Fruit fly (Drosophila melanogaster) whole organism, embryonic: Measurements from ENCODE around the gene CG43131.
A peak's percentile ranks its signal among the peaks of the same experiment; 100 is the strongest.

Source experiments
- Asciz ChIP-seq: fragments of 200-800 bp; sonication (Bioruptor generic); optimal IDR thresholded peaks from 2 replicates; lab custom pipeline; 2017; ENCODE audit warnings: missing biosample characterization, mild to moderate bottlenecking, missing genetic modification characterization, missing genetic modification reagents
- CG10462 ChIP-seq: fragments of 200-800 bp; sonication (Bioruptor generic); optimal IDR thresholded peaks from 2 replicates; lab custom pipeline; 2016; ENCODE audit warnings: missing biosample characterization, missing genetic modification characterization
- CG12744 ChIP-seq: fragments of 200-800 bp; sonication (Bioruptor generic); optimal IDR thresholded peaks from 2 replicates; lab custom pipeline; 2016; ENCODE audit warnings: missing biosample characterization, missing genetic modification characterization
- CG13894 ChIP-seq: fragments of 200-800 bp; sonication (Bioruptor generic); optimal IDR thresholded peaks from 3 replicates; lab custom pipeline; 2018; ENCODE audit warnings: missing biosample characterization, mild to moderate bottlenecking, missing genetic modification characterization, moderate library complexity
- CG14441 ChIP-seq: fragments of 200-800 bp; sonication (Bioruptor generic); IDR thresholded peaks from 2 replicates; pipeline ENCODE4 v1.3.6; 2022; ENCODE audit warnings: missing biosample characterization, missing genetic modification characterization
- CG1602 ChIP-seq: fragments of 200-800 bp; sonication (Bioruptor generic); optimal IDR thresholded peaks from 3 replicates; lab custom pipeline; 2016; ENCODE audit warnings: missing biosample characterization, missing genetic modification characterization
- CG1603 ChIP-seq: fragments of 200-800 bp; sonication (Bioruptor generic); optimal IDR thresholded peaks from 2 replicates; lab custom pipeline; 2019; ENCODE audit warnings: missing biosample characterization, mild to moderate bottlenecking, missing genetic modification characterization, moderate library complexity
- CG1647 ChIP-seq: fragments of 200-800 bp; sonication (Bioruptor generic); optimal IDR thresholded peaks from 3 replicates; lab custom pipeline; 2016; ENCODE audit warnings: missing biosample characterization, missing genetic modification characterization
- CG2199 ChIP-seq: fragments of 200-800 bp; sonication (Bioruptor generic); IDR thresholded peaks from 3 replicates; pipeline ENCODE4 v1.3.6; 2022; ENCODE audit warnings: missing biosample characterization, missing genetic modification characterization
- CG2202 ChIP-seq: fragments of 200-800 bp; sonication (Bioruptor generic); optimal IDR thresholded peaks from 2 replicates; lab custom pipeline; 2018; ENCODE audit warnings: missing biosample characterization, mild to moderate bottlenecking, missing genetic modification characterization
- CG2875 ChIP-seq: fragments of 200-800 bp; sonication (Bioruptor generic); optimal IDR thresholded peaks from 2 replicates; lab custom pipeline; 2017; ENCODE audit warnings: missing biosample characterization, mild to moderate bottlenecking, missing genetic modification characterization, missing genetic modification reagents
- CG34376 ChIP-seq: fragments of 200-800 bp; sonication (Bioruptor generic); optimal IDR thresholded peaks from 2 replicates; lab custom pipeline; 2018; ENCODE audit warnings: missing biosample characterization, mild to moderate bottlenecking, missing genetic modification characterization
- CG3847 ChIP-seq: fragments of 200-800 bp; sonication (Bioruptor generic); IDR thresholded peaks from 2 replicates; pipeline ENCODE4 v1.3.6; 2022; ENCODE audit warnings: missing biosample characterization, missing genetic modification characterization
- CG43689 ChIP-seq: fragments of 200-800 bp; sonication (Bioruptor generic); IDR thresholded peaks from 2 replicates; pipeline ENCODE4 v1.3.6; 2022; ENCODE audit warnings: missing biosample characterization, missing genetic modification characterization
- CG4424 ChIP-seq: fragments of 200-800 bp; sonication (Bioruptor generic); optimal IDR thresholded peaks from 3 replicates; lab custom pipeline; 2016; ENCODE audit warnings: missing biosample characterization, missing genetic modification characterization
- CG6854 ChIP-seq: fragments of 200-800 bp; sonication (Bioruptor generic); optimal IDR thresholded peaks from 3 replicates; lab custom pipeline; 2017; ENCODE audit warnings: missing biosample characterization, mild to moderate bottlenecking, missing genetic modification characterization
- CG9817 ChIP-seq: fragments of 200-800 bp; sonication (Bioruptor generic); optimal IDR thresholded peaks from 2 replicates; lab custom pipeline; 2018; ENCODE audit warnings: missing biosample characterization, mild to moderate bottlenecking, missing genetic modification characterization, moderate library complexity
- Chrac-16 ChIP-seq: fragments of 200-800 bp; sonication (Bioruptor generic); optimal IDR thresholded peaks from 3 replicates; lab custom pipeline; 2016; ENCODE audit warnings: missing biosample characterization, missing genetic modification characterization
- Fer2 ChIP-seq: fragments of 200-800 bp; sonication (Bioruptor generic); optimal IDR thresholded peaks from 2 replicates; lab custom pipeline; 2018; ENCODE audit warnings: missing biosample characterization, mild to moderate bottlenecking, missing genetic modification characterization, moderate library complexity
- H15 ChIP-seq: fragments of 200-800 bp; sonication (Bioruptor generic); IDR thresholded peaks from 3 replicates; pipeline ENCODE4 v1.3.6; 2022; ENCODE audit warnings: missing biosample characterization, missing genetic modification characterization
- Hmr ChIP-seq: fragments of 200-800 bp; sonication (Bioruptor generic); optimal IDR thresholded peaks from 3 replicates; lab custom pipeline; 2017; ENCODE audit warnings: mild to moderate bottlenecking, missing biosample characterization, missing genetic modification reagents, missing genetic modification characterization
- Hmx ChIP-seq: fragments of 200-800 bp; sonication (Bioruptor generic); optimal IDR thresholded peaks from 2 replicates; lab custom pipeline; 2016; ENCODE audit warnings: missing biosample characterization, missing genetic modification characterization
- Lim3 ChIP-seq: fragments of 200-800 bp; sonication (Bioruptor generic); IDR thresholded peaks from 2 replicates; pipeline ENCODE4 v1.3.6; 2022; ENCODE audit warnings: missing biosample characterization, missing genetic modification characterization
- Max ChIP-seq: fragments of 200-800 bp; sonication (Bioruptor generic); optimal IDR thresholded peaks from 2 replicates; lab custom pipeline; 2016; ENCODE audit warnings: missing biosample characterization, mild to moderate bottlenecking, missing genetic modification characterization
- Myb ChIP-seq: fragments of 200-800 bp; sonication (Bioruptor generic); optimal IDR thresholded peaks from 2 replicates; lab custom pipeline; 2016; ENCODE audit warnings: missing biosample characterization, missing genetic modification characterization
- TFAM ChIP-seq: fragments of 200-800 bp; sonication (Bioruptor generic); optimal IDR thresholded peaks from 2 replicates; lab custom pipeline; 2017; ENCODE audit warnings: missing biosample characterization, missing genetic modification characterization, inconsistent platforms
- btn ChIP-seq: fragments of 200-800 bp; sonication (Bioruptor generic); optimal IDR thresholded peaks from 2 replicates; lab custom pipeline; 2016; ENCODE audit warnings: missing biosample characterization, missing genetic modification characterization
- dati ChIP-seq: fragments of 200-800 bp; sonication (Bioruptor generic); IDR thresholded peaks from 2 replicates; pipeline ENCODE4 v1.3.6; 2022; ENCODE audit warnings: missing biosample characterization, missing genetic modification characterization
- dmrt99B ChIP-seq: fragments of 200-800 bp; sonication (Bioruptor generic); optimal IDR thresholded peaks from 2 replicates; lab custom pipeline; 2018; ENCODE audit warnings: missing biosample characterization, mild to moderate bottlenecking, missing genetic modification characterization, moderate library complexity
- fd3F ChIP-seq: fragments of 200-800 bp; sonication (Bioruptor generic); optimal IDR thresholded peaks from 2 replicates; lab custom pipeline; 2018; ENCODE audit warnings: missing biosample characterization, mild to moderate bottlenecking, missing genetic modification characterization, moderate library complexity
- gcm2 ChIP-seq: fragments of 200-800 bp; sonication (Bioruptor generic); optimal IDR thresholded peaks from 2 replicates; lab custom pipeline; 2016; ENCODE audit warnings: missing biosample characterization, missing genetic modification characterization
- gfzf ChIP-seq: fragments of 200-800 bp; sonication (Bioruptor generic); optimal IDR thresholded peaks from 2 replicates; lab custom pipeline; 2016; ENCODE audit warnings: missing biosample characterization, mild to moderate bottlenecking, missing genetic modification characterization, moderate library complexity
- grn ChIP-seq: fragments of 200-800 bp; sonication (Bioruptor generic); optimal IDR thresholded peaks from 3 replicates; lab custom pipeline; 2017; ENCODE audit warnings: missing biosample characterization, missing genetic modification characterization
- gsb ChIP-seq: fragments of 200-800 bp; sonication (Bioruptor generic); IDR thresholded peaks from 2 replicates; pipeline ENCODE4 v1.3.6; 2022; ENCODE audit warnings: missing biosample characterization, missing genetic modification characterization
- gsb-n ChIP-seq: fragments of 200-800 bp; sonication (Bioruptor generic); optimal IDR thresholded peaks from 3 replicates; lab custom pipeline; 2018; ENCODE audit warnings: missing biosample characterization, mild to moderate bottlenecking, missing genetic modification characterization
- hbn ChIP-seq: fragments of 200-800 bp; sonication (Bioruptor generic); IDR thresholded peaks from 2 replicates; pipeline ENCODE4 v1.3.6; 2022; ENCODE audit warnings: missing biosample characterization, missing genetic modification characterization; ENCODE audit not compliant: partially characterized antibody
- kah ChIP-seq: fragments of 200-800 bp; sonication (Bioruptor generic); optimal IDR thresholded peaks from 2 replicates; lab custom pipeline; 2018; ENCODE audit warnings: missing biosample characterization, mild to moderate bottlenecking, missing genetic modification characterization
- ken ChIP-seq: fragments of 200-800 bp; sonication (Bioruptor generic); IDR thresholded peaks from 3 replicates; pipeline ENCODE4 v1.3.6; 2022; ENCODE audit warnings: missing biosample characterization, missing genetic modification characterization
- lmd ChIP-seq: fragments of 200-800 bp; sonication (Bioruptor generic); IDR thresholded peaks from 2 replicates; pipeline ENCODE4 v1.3.6; 2022; ENCODE audit warnings: missing biosample characterization, missing genetic modification characterization
- mirr ChIP-seq: fragments of 200-800 bp; sonication (Bioruptor generic); optimal IDR thresholded peaks from 3 replicates; lab custom pipeline; 2018; ENCODE audit warnings: missing biosample characterization, mild to moderate bottlenecking, missing genetic modification characterization
- pfk ChIP-seq: fragments of 200-800 bp; sonication (Bioruptor generic); optimal IDR thresholded peaks from 2 replicates; lab custom pipeline; 2018; ENCODE audit warnings: missing biosample characterization, mild to moderate bottlenecking, missing genetic modification characterization, moderate library complexity
- prd ChIP-seq, 3 experiments: fragments of >200 bp in 2 of 3; fragments of 200-800 bp in 1 of 3; sonication (Bioruptor generic) in 1 of 3; optimal IDR thresholded peaks in 2 of 3; IDR thresholded peaks in 1 of 3; 2 replicates in 2 of 3; 3 replicates in 1 of 3; pipeline versions ENCODE4 v1.3.6 to Lab custom; 2017 to 2022; ENCODE audit warnings: missing biosample characterization in 1 of 3, missing genetic modification characterization in 1 of 3
- sd ChIP-seq: fragments of 200-800 bp; sonication (Bioruptor generic); optimal IDR thresholded peaks from 3 replicates; lab custom pipeline; 2018; ENCODE audit warnings: missing biosample characterization, mild to moderate bottlenecking, missing genetic modification characterization, moderate library complexity
- shn ChIP-seq: fragments of 200-800 bp; sonication (Bioruptor generic); optimal IDR thresholded peaks from 3 replicates; lab custom pipeline; 2016; ENCODE audit warnings: missing biosample characterization, missing genetic modification characterization
- sim ChIP-seq: fragments of 200-800 bp; sonication (Bioruptor generic); IDR thresholded peaks from 2 replicates; pipeline ENCODE4 v1.3.6; 2022; ENCODE audit warnings: missing biosample characterization, missing genetic modification characterization
- sisA ChIP-seq: fragments of 200-800 bp; sonication (Bioruptor generic); IDR thresholded peaks from 2 replicates; pipeline ENCODE4 v1.3.6; 2022; ENCODE audit warnings: missing biosample characterization, missing genetic modification characterization
- tap ChIP-seq: fragments of 200-800 bp; optimal IDR thresholded peaks from 3 replicates; lab custom pipeline; 2019; ENCODE audit warnings: missing biosample characterization, mild to moderate bottlenecking, missing genetic modification characterization, moderate library complexity
- tna ChIP-seq: fragments of 200-800 bp; sonication (Bioruptor generic); IDR thresholded peaks from 2 replicates; pipeline ENCODE4 v1.3.6; 2022; ENCODE audit warnings: missing biosample characterization, missing genetic modification characterization; ENCODE audit not compliant: partially characterized antibody
- trem ChIP-seq: fragments of 200-800 bp; optimal IDR thresholded peaks from 3 replicates; lab custom pipeline; 2019; ENCODE audit warnings: missing biosample characterization, mild to moderate bottlenecking, missing genetic modification characterization, moderate library complexity
- ttk ChIP-seq: fragments of 200-800 bp; sonication (Bioruptor generic); IDR thresholded peaks from 2 replicates; pipeline ENCODE4 v2.1.2; 2022; ENCODE audit warnings: missing biosample characterization, missing genetic modification characterization
- z ChIP-seq: fragments of 200-800 bp; sonication (Bioruptor generic); IDR thresholded peaks from 3 replicates; pipeline ENCODE4 v1.3.6; 2022; ENCODE audit warnings: missing biosample characterization, missing genetic modification characterization
- zfh2 ChIP-seq: fragments of 200-800 bp; sonication (Bioruptor generic); optimal IDR thresholded peaks from 2 replicates; lab custom pipeline; 2016; ENCODE audit warnings: missing biosample characterization, missing genetic modification characterization

Gene CG43131

DNA sequence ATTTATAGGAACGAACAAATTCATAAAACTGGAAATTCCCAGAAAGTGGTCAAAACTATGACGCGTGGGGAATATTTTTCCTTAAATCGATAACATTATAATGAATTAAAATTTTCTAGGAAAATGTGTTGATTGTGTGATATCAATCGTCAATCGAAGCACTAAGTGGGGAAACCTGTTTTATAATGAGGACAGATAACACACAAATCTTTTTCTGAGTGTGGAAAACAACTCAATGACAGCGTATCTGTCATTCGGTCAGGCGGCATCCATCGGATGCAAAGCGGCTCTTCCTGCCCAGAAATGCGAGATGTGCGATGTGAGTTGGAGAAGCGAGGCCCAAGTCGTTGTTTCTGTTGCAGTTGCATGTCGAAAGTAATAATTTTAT, 48.7 kb downstream of the CG43131 start (continued):
- TF ChIP-seq CG3847 (GFP tag; lab: Robert Waterston, UW) (no peak), CG2202 (no peak), tna (GFP tag; lab: Robert Waterston, UW) (no peak), gfzf (no peak), pfk (GFP tag; lab: Kevin White, UChicago) (no peak), ttk (GFP tag; lab: Robert Waterston, UW) (no peak), CG34376 (GFP tag; lab: Kevin White, UChicago) (no peak), prd (optimal IDR thresholded peaks at IDR 0.05; lab: Kevin White, UChicago) (no peak), prd (GFP tag; IDR thresholded peaks at IDR 0.05; lab: Robert Waterston, UW) (peak; percentile 14; the same call in 1 of the 3 replicates), CG14441 (GFP tag; lab: Robert Waterston, UW) (0 out of 2 replicates have a peak, but pooled peaks have one; percentile 4), TFAM (GFP tag; lab: Kevin White, UChicago) (no peak), sd (no peak), CG9817 (tag; lab: Kevin White, UChicago) (no peak), Fer2 (tag; lab: Kevin White, UChicago) (no peak), grn (peak; percentile 12), sim (no peak), Chrac-16 (GFP tag; lab: Kevin White, UChicago) (no peak), gsb-n (no peak), CG4424 (GFP tag; lab: Kevin White, UChicago) (peak; percentile 32), CG2875 (no peak), dmrt99B (tag; lab: Kevin White, UChicago) (peak; percentile 37), Hmr (GFP tag; lab: Kevin White, UChicago) (no peak), CG1602 (GFP tag; lab: Kevin White, UChicago) (no peak), btn (GFP tag; lab: Kevin White, UChicago) (no peak), CG12744 (GFP tag; lab: Kevin White, UChicago) (no peak), CG13894 (tag; lab: Kevin White, UChicago) (no peak), gcm2 (GFP tag; lab: Kevin White, UChicago) (no peak), CG1603 (peak; percentile 62), zfh2 (GFP tag; lab: Kevin White, UChicago) (no peak), kah (GFP tag; lab: Kevin White, UChicago) (no peak), CG10462 (no peak), lmd (GFP tag; lab: Robert Waterston, UW) (no peak), gsb (GFP tag; lab: Robert Waterston, UW) (no peak), fd3F (GFP tag; lab: Kevin White, UChicago) (no peak), ken (GFP tag; lab: Robert Waterston, UW) (no peak), Hmx (GFP tag; lab: Kevin White, UChicago) (no peak), Myb (GFP tag; lab: Kevin White, UChicago) (no peak), tap (tag; lab: Kevin White, UChicago) (no peak), shn (GFP tag; lab: Kevin White, UChicago) (peak; percentile 10), Max (no peak), Asciz (GFP tag; lab: Kevin White, UChicago) (no peak), CG2199 (GFP tag; lab: Robert Waterston, UW) (no peak; the same call in 2 of the 3 replicates), CG1647 (GFP tag; lab: Kevin White, UChicago) (no peak), sisA (GFP tag; lab: Robert Waterston, UW) (no peak), dati (no peak), H15 (GFP tag; lab: Robert Waterston, UW) (no peak), CG6854 (GFP tag; lab: Kevin White, UChicago) (no peak), Lim3 (GFP tag; lab: Robert Waterston, UW) (no peak), mirr (GFP tag; lab: Kevin White, UChicago) (no peak), z (GFP tag; lab: Robert Waterston, UW) (no peak), trem (tag; lab: Kevin White, UChicago) (no peak), CG43689 (no peak), hbn (GFP tag; lab: Robert Waterston, UW) (no peak)
